Fruit fly (Drosophila melanogaster) whole organism, pupa: ENCODE data around the gene Tbcd.

Experiments
- CG14655 ChIP-seq: fragments of 200-800 bp; sonication (Bioruptor generic); optimal IDR thresholded peaks from 3 replicates; lab custom pipeline; 2017; ENCODE audit warnings: mild to moderate bottlenecking, missing biosample characterization, missing genetic modification reagents, missing genetic modification characterization
- rn ChIP-seq: fragments of 200-800 bp; sonication (Bioruptor generic); IDR thresholded peaks from 2 replicates; pipeline ENCODE4 v1.3.6; 2022; ENCODE audit warnings: missing biosample characterization, missing genetic modification characterization

dm6 chr2L:2165238-2165577, 17.9 kb downstream of the Tbcd start:
- TF ChIP-seq CG14655 (GFP tag; lab: Kevin White, UChicago) (no peak), rn (GFP tag; lab: Robert Waterston, UW) (no peak)
